Fruit fly (Drosophila melanogaster): Measurements from ENCODE around the gene Or65b.

DNA sequence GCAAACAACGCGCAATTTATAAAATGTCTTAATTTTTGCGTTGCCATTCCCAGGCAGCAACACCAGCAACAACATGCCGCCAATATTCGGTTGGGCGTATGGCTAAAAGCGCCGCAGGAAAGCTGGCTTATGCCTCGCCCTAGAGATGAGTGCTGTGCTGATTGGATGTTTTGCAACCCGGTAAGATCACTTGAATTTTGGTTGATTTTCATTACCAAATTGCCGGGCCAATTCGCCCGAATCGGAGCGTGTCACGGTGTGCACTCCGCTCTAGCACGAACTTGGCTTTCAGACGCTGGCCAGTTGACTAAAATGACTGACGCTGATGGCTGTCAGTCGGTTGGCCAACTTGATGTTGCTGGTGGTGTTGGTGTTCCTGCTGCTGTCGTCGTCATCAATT is 40.0 kb upstream of the Or65b start:
- TF ChIP-seq dac (GFP tag; optimal IDR thresholded peaks at IDR 0.05) (no peak), Sox14 (GFP tag; optimal IDR thresholded peaks at IDR 0.05) (peak; percentile 48), svp (GFP tag) (peak; percentile 86), CG34406 (GFP tag; optimal IDR thresholded peaks at IDR 0.05) (peak; percentile 28), CG4318 (GFP tag; optimal IDR thresholded peaks at IDR 0.05) (peak; percentile 3), Lpt (GFP tag; optimal IDR thresholded peaks at IDR 0.05) (peak; percentile 10)
